Fruit fly (Drosophila melanogaster) whole organism, embryonic: Measurements from ENCODE around the gene CG7530.

Experiments
- Adf1 ChIP-seq: fragments of 200-800 bp; sonication (Bioruptor generic); IDR thresholded peaks from 2 replicates; pipeline ENCODE4 v1.3.6; 2022; ENCODE audit warnings: missing biosample characterization, missing genetic modification characterization
- CG1024 ChIP-seq: fragments of 200-800 bp; sonication (Bioruptor generic); IDR thresholded peaks from 2 replicates; pipeline ENCODE4 v1.3.6; 2022; ENCODE audit warnings: missing biosample characterization, missing genetic modification characterization
- CG10979 ChIP-seq: fragments of 200-800 bp; sonication (Bioruptor generic); optimal IDR thresholded peaks from 2 replicates; lab custom pipeline; 2018; ENCODE audit warnings: missing biosample characterization, mild to moderate bottlenecking, missing genetic modification characterization, moderate library complexity
- CG11093 ChIP-seq: fragments of 200-800 bp; sonication (Bioruptor generic); IDR thresholded peaks from 3 replicates; pipeline ENCODE4 v1.3.6; 2022; ENCODE audit warnings: missing biosample characterization, missing genetic modification characterization
- CG12104 ChIP-seq: fragments of 200-800 bp; sonication (Bioruptor generic); optimal IDR thresholded peaks from 3 replicates; lab custom pipeline; 2016; ENCODE audit warnings: missing biosample characterization, missing genetic modification characterization
- CG1233 ChIP-seq: fragments of 200-800 bp; sonication (Bioruptor generic); optimal IDR thresholded peaks from 4 replicates; lab custom pipeline; 2018; ENCODE audit warnings: missing biosample characterization, mild to moderate bottlenecking, missing genetic modification characterization
- CG13296 ChIP-seq: fragments of 200-800 bp; sonication (Bioruptor generic); optimal IDR thresholded peaks from 3 replicates; lab custom pipeline; 2018; ENCODE audit warnings: missing biosample characterization, mild to moderate bottlenecking, missing genetic modification characterization
- CG15073 ChIP-seq: fragments of 200-800 bp; sonication (Bioruptor generic); optimal IDR thresholded peaks from 2 replicates; lab custom pipeline; 2016; ENCODE audit warnings: missing biosample characterization, missing genetic modification characterization
- CG17328 ChIP-seq: fragments of 200-800 bp; sonication (Bioruptor generic); IDR thresholded peaks from 2 replicates; pipeline ENCODE4 v1.3.6; 2022; ENCODE audit warnings: missing biosample characterization, missing genetic modification characterization
- CG17612 ChIP-seq: fragments of 200-800 bp; sonication (Bioruptor generic); IDR thresholded peaks from 2 replicates; pipeline ENCODE4 v1.3.6; 2022; ENCODE audit warnings: missing biosample characterization, missing genetic modification characterization
- CG17802 ChIP-seq: fragments of 200-800 bp; sonication (Bioruptor generic); optimal IDR thresholded peaks from 2 replicates; lab custom pipeline; 2018; ENCODE audit warnings: missing biosample characterization, mild to moderate bottlenecking, missing genetic modification characterization, moderate library complexity
- CG1792 ChIP-seq: fragments of 200-800 bp; sonication (Bioruptor generic); optimal IDR thresholded peaks from 2 replicates; lab custom pipeline; 2016; ENCODE audit warnings: missing biosample characterization, missing genetic modification characterization
- CG33213 ChIP-seq: fragments of 200-800 bp; sonication (Bioruptor generic); optimal IDR thresholded peaks from 3 replicates; lab custom pipeline; 2016; ENCODE audit warnings: missing biosample characterization, missing genetic modification characterization
- CG34376 ChIP-seq: fragments of 200-800 bp; sonication (Bioruptor generic); optimal IDR thresholded peaks from 2 replicates; lab custom pipeline; 2018; ENCODE audit warnings: missing biosample characterization, mild to moderate bottlenecking, missing genetic modification characterization
- CG5245 ChIP-seq: fragments of 200-800 bp; sonication (Bioruptor generic); optimal IDR thresholded peaks from 3 replicates; lab custom pipeline; 2016; ENCODE audit warnings: missing biosample characterization, missing genetic modification characterization
- CG7271 ChIP-seq: fragments of 200-800 bp; sonication (Bioruptor generic); optimal IDR thresholded peaks from 2 replicates; lab custom pipeline; 2018; ENCODE audit warnings: missing biosample characterization, mild to moderate bottlenecking, missing genetic modification characterization, moderate library complexity
- CG7372 ChIP-seq: fragments of 200-800 bp; sonication (Bioruptor generic); IDR thresholded peaks from 2 replicates; pipeline ENCODE4 v1.3.6; 2022; ENCODE audit warnings: missing biosample characterization, missing genetic modification characterization
- CG7556 ChIP-seq: fragments of 200-800 bp; sonication (Bioruptor generic); optimal IDR thresholded peaks from 2 replicates; lab custom pipeline; 2017; ENCODE audit warnings: missing biosample characterization, mild to moderate bottlenecking, missing genetic modification characterization
- CG7745 ChIP-seq: fragments of 200-800 bp; sonication (Bioruptor generic); optimal IDR thresholded peaks from 2 replicates; lab custom pipeline; 2018; ENCODE audit warnings: missing biosample characterization, mild to moderate bottlenecking, missing genetic modification characterization, moderate library complexity
- CG8281 ChIP-seq: fragments of 200-800 bp; sonication (Bioruptor generic); optimal IDR thresholded peaks from 2 replicates; lab custom pipeline; 2018; ENCODE audit warnings: missing biosample characterization, mild to moderate bottlenecking, missing genetic modification characterization, moderate library complexity
- CTCF ChIP-seq: fragments of 200-800 bp; sonication (Bioruptor generic); optimal IDR thresholded peaks from 2 replicates; lab custom pipeline; 2017; ENCODE audit warnings: missing biosample characterization, mild to moderate bottlenecking, missing genetic modification characterization, moderate library complexity
- D19B ChIP-seq: fragments of 200-800 bp; sonication (Bioruptor generic); optimal IDR thresholded peaks from 2 replicates; lab custom pipeline; 2017; ENCODE audit warnings: missing biosample characterization, mild to moderate bottlenecking, missing genetic modification characterization
- Fer2 ChIP-seq: fragments of 200-800 bp; sonication (Bioruptor generic); optimal IDR thresholded peaks from 2 replicates; lab custom pipeline; 2018; ENCODE audit warnings: missing biosample characterization, mild to moderate bottlenecking, missing genetic modification characterization, moderate library complexity
- HHEX ChIP-seq: fragments of 200-800 bp; sonication (Bioruptor generic); optimal IDR thresholded peaks from 3 replicates; lab custom pipeline; 2017; ENCODE audit warnings: missing biosample characterization, mild to moderate bottlenecking, missing genetic modification characterization, missing genetic modification reagents
- Hr39 ChIP-seq: fragments of >200 bp; optimal IDR thresholded peaks from 2 replicates; lab custom pipeline; 2017
- Lim3 ChIP-seq: fragments of 200-800 bp; sonication (Bioruptor generic); IDR thresholded peaks from 2 replicates; pipeline ENCODE4 v1.3.6; 2022; ENCODE audit warnings: missing biosample characterization, missing genetic modification characterization
- Mad ChIP-seq: fragments of 200-800 bp; sonication (Bioruptor generic); optimal IDR thresholded peaks from 2 replicates; lab custom pipeline; 2016; ENCODE audit warnings: missing biosample characterization, missing genetic modification characterization
- NC2α ChIP-seq: fragments of 200-800 bp; sonication (Bioruptor generic); optimal IDR thresholded peaks from 2 replicates; lab custom pipeline; 2016; ENCODE audit warnings: missing biosample characterization, missing genetic modification characterization
- NK7.1 ChIP-seq: fragments of 200-800 bp; sonication (Bioruptor generic); optimal IDR thresholded peaks from 3 replicates; lab custom pipeline; 2016; ENCODE audit warnings: missing biosample characterization, missing genetic modification characterization
- Oli ChIP-seq: fragments of 200-800 bp; sonication (Bioruptor generic); optimal IDR thresholded peaks from 2 replicates; lab custom pipeline; 2018; ENCODE audit warnings: missing biosample characterization, mild to moderate bottlenecking, missing genetic modification characterization, moderate library complexity
- Opbp ChIP-seq: fragments of 200-800 bp; sonication (Bioruptor generic); IDR thresholded peaks from 3 replicates; pipeline ENCODE4 v1.3.6; 2022; ENCODE audit warnings: missing biosample characterization, missing genetic modification characterization; ENCODE audit not compliant: partially characterized antibody
- Rx ChIP-seq: fragments of 200-800 bp; sonication (Bioruptor generic); IDR thresholded peaks from 2 replicates; pipeline ENCODE4 v1.3.6; 2022; ENCODE audit warnings: missing biosample characterization, missing genetic modification characterization
- Six4 ChIP-seq: fragments of 200-800 bp; sonication (Bioruptor generic); optimal IDR thresholded peaks from 2 replicates; lab custom pipeline; 2016; ENCODE audit warnings: missing biosample characterization, missing genetic modification characterization
- ab ChIP-seq: fragments of 200-800 bp; sonication (Bioruptor generic); optimal IDR thresholded peaks from 2 replicates; lab custom pipeline; 2016; ENCODE audit warnings: missing biosample characterization, missing genetic modification characterization
- ase ChIP-seq: fragments of 200-800 bp; sonication (Bioruptor generic); IDR thresholded peaks from 3 replicates; pipeline ENCODE4 v1.3.6; 2022; ENCODE audit warnings: missing biosample characterization, missing genetic modification characterization
- ato ChIP-seq: fragments of 200-800 bp; sonication (Bioruptor generic); IDR thresholded peaks from 2 replicates; pipeline ENCODE4 v1.3.6; 2022; ENCODE audit warnings: missing biosample characterization, missing genetic modification characterization; ENCODE audit not compliant: partially characterized antibody
- az2 ChIP-seq: fragments of 200-800 bp; sonication (Bioruptor generic); optimal IDR thresholded peaks from 3 replicates; lab custom pipeline; 2016; ENCODE audit warnings: missing biosample characterization, missing genetic modification characterization
- corto ChIP-seq: fragments of 200-800 bp; sonication (Bioruptor generic); optimal IDR thresholded peaks from 2 replicates; lab custom pipeline; 2016; ENCODE audit warnings: missing biosample characterization, mild to moderate bottlenecking, missing genetic modification characterization, moderate library complexity
- croc ChIP-seq: fragments of 200-800 bp; sonication (Bioruptor generic); conservative IDR thresholded peaks from 3 replicates; pipeline ENCODE4 v1.3.6; 2022; ENCODE audit warnings: missing biosample characterization, missing genetic modification characterization
- gfzf ChIP-seq: fragments of 200-800 bp; sonication (Bioruptor generic); optimal IDR thresholded peaks from 2 replicates; lab custom pipeline; 2016; ENCODE audit warnings: missing biosample characterization, mild to moderate bottlenecking, missing genetic modification characterization, moderate library complexity
- grau ChIP-seq: fragments of 200-800 bp; optimal IDR thresholded peaks from 3 replicates; lab custom pipeline; 2019; ENCODE audit warnings: missing biosample characterization, mild to moderate bottlenecking, missing genetic modification characterization, moderate library complexity
- hkb ChIP-seq, 2 experiments: fragments of 200-800 bp in 1 of 2; fragments of >200 bp in 1 of 2; sonication (Bioruptor generic) in 1 of 2; IDR thresholded peaks in 1 of 2; optimal IDR thresholded peaks in 1 of 2; 2 replicates each; pipeline versions ENCODE4 v1.3.6 to Lab custom; 2017 to 2022; ENCODE audit warnings: missing biosample characterization in 1 of 2, missing genetic modification characterization in 1 of 2
- jigr1 ChIP-seq: fragments of 200-800 bp; sonication (Bioruptor generic); IDR thresholded peaks from 3 replicates; pipeline ENCODE4 v1.3.6; 2022; ENCODE audit warnings: missing biosample characterization, missing genetic modification characterization
- jumu ChIP-seq: fragments of 200-800 bp; sonication (Bioruptor generic); optimal IDR thresholded peaks from 3 replicates; lab custom pipeline; 2016; ENCODE audit warnings: missing biosample characterization, missing genetic modification characterization
- kay ChIP-seq: fragments of 200-800 bp; sonication (Bioruptor generic); optimal IDR thresholded peaks from 2 replicates; lab custom pipeline; 2016; ENCODE audit warnings: missing biosample characterization, missing genetic modification characterization
- nau ChIP-seq: fragments of 200-800 bp; sonication (Bioruptor generic); optimal IDR thresholded peaks from 3 replicates; lab custom pipeline; 2017; ENCODE audit warnings: missing biosample characterization, mild to moderate bottlenecking, missing genetic modification characterization, missing genetic modification reagents
- odd ChIP-seq: fragments of 200-800 bp; sonication (Bioruptor generic); optimal IDR thresholded peaks from 2 replicates; lab custom pipeline; 2017; ENCODE audit warnings: missing biosample characterization, mild to moderate bottlenecking, missing genetic modification characterization
- pnt ChIP-seq: fragments of 200-800 bp; sonication (Bioruptor generic); optimal IDR thresholded peaks from 3 replicates; lab custom pipeline; 2016; ENCODE audit warnings: missing biosample characterization, missing genetic modification characterization
- schlank ChIP-seq: fragments of 200-800 bp; sonication (Bioruptor generic); optimal IDR thresholded peaks from 2 replicates; lab custom pipeline; 2018; ENCODE audit warnings: missing biosample characterization, mild to moderate bottlenecking, missing genetic modification characterization
- sim ChIP-seq: fragments of 200-800 bp; sonication (Bioruptor generic); IDR thresholded peaks from 2 replicates; pipeline ENCODE4 v1.3.6; 2022; ENCODE audit warnings: missing biosample characterization, missing genetic modification characterization
- slp2 ChIP-seq: fragments of 200-800 bp; sonication (Bioruptor generic); optimal IDR thresholded peaks from 2 replicates; lab custom pipeline; 2016; ENCODE audit warnings: missing biosample characterization, missing genetic modification characterization

The CG7530 gene

DNA sequence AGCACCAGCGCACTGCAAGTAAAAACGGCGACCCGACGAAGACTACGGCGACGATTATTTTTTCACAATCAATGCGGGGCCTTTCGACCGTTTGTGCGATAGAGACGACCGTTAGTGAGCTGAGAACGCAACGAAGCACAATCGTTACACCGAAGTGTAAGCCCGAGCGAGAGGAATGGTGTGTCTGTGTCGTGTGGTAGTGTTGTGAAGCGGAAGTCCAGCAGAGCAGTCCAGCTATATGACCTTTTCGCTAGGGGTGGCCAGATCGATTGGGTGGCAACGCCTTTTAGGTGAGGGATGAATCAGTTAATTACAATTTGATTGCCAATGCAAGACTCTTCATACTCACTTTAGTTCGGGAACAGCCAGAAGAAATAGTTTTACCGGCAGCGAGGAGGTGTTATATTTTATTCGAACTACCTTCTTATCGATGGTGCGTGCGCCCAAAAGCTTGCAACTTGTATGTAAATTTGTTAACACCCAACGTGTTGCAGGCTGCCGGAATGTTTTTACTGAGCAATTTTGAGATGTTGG, 9.4 kb upstream of the CG7530 start:
- TF ChIP-seq ato (peak; percentile 60; the same call in 1 of the 2 replicates), nau (GFP tag; lab: Kevin White, UChicago) (no peak), CG17328 (GFP tag; lab: Robert Waterston, UW) (0 out of 2 replicates have a peak, but pooled peaks have one; percentile 36), jigr1 (GFP tag; lab: Robert Waterston, UW) (no peak), odd (GFP tag; lab: Kevin White, UChicago) (peak; percentile 27), CG17802 (tag; lab: Kevin White, UChicago) (peak; percentile 49), Adf1 (peak; percentile 72), croc (GFP tag; lab: Robert Waterston, UW) (peak; percentile 20; the same call in 2 of the 3 replicates), CG10979 (tag; lab: Kevin White, UChicago) (peak; percentile 10), Oli (tag; lab: Kevin White, UChicago) (no peak), Opbp (GFP tag; lab: Robert Waterston, UW) (0 out of 3 replicates have a peak, but pooled peaks have one; percentile 46), CG7556 (GFP tag; lab: Kevin White, UChicago) (peak; percentile 29), slp2 (peak; percentile 41), CG7372 (peak; percentile 57), Mad (GFP tag; lab: Kevin White, UChicago) (peak; percentile 42), CG5245 (GFP tag; lab: Kevin White, UChicago) (no peak), CG7745 (peak; percentile 79), CG13296 (peak; percentile 63), CG33213 (GFP tag; lab: Kevin White, UChicago) (peak; percentile 63), Lim3 (GFP tag; lab: Robert Waterston, UW) (no peak), CG1233 (GFP tag; lab: Kevin White, UChicago) (peak; percentile 67), NK7.1 (GFP tag; lab: Kevin White, UChicago) (no peak), CG1024 (GFP tag; lab: Robert Waterston, UW) (0 out of 2 replicates have a peak, but pooled peaks have one; percentile 31), corto (no peak), CG17612 (GFP tag; lab: Robert Waterston, UW) (peak; percentile 35; the same call in 1 of the 2 replicates), hkb (optimal IDR thresholded peaks at IDR 0.05; lab: Kevin White, UChicago) (peak; percentile 62), hkb (GFP tag; IDR thresholded peaks at IDR 0.05; lab: Robert Waterston, UW) (0 out of 2 replicates have a peak, but pooled peaks have one; percentile 14), CG7271 (no peak), jumu (peak; percentile 86), D19B (GFP tag; lab: Kevin White, UChicago) (no peak), CG34376 (GFP tag; lab: Kevin White, UChicago) (peak; percentile 75), HHEX (GFP tag; lab: Kevin White, UChicago) (peak; percentile 47), CG11093 (GFP tag; lab: Robert Waterston, UW) (no peak), CG1792 (GFP tag; lab: Kevin White, UChicago) (peak; percentile 20), ase (no peak), Hr39 (lab: Kevin White, UChicago) (no peak), CG8281 (tag; lab: Kevin White, UChicago) (peak; percentile 27), CTCF (GFP tag; lab: Kevin White, UChicago) (no peak), pnt (peak; percentile 60), az2 (GFP tag; lab: Kevin White, UChicago) (peak; percentile 3), sim (GFP tag; lab: Robert Waterston, UW) (no peak), NC2α (GFP tag; lab: Kevin White, UChicago) (peak; percentile 52), CG15073 (GFP tag; lab: Kevin White, UChicago) (no peak), gfzf (GFP tag; lab: Kevin White, UChicago) (no peak), schlank (peak; percentile 4), grau (tag; lab: Kevin White, UChicago) (peak; percentile 54), Six4 (no peak), Rx (GFP tag; lab: Robert Waterston, UW) (no peak; the same call in 1 of the 2 replicates), ab (GFP tag; lab: Kevin White, UChicago) (peak; percentile 31), kay (GFP tag; lab: Kevin White, UChicago) (peak; percentile 78), CG12104 (GFP tag; lab: Kevin White, UChicago) (no peak), Fer2 (peak; percentile 26)
